Worm (Caenorhabditis elegans) whole organism, late embryonic: Measurements from ENCODE around the gene F33G12.3.

Experiments
- C38D4.7 ChIP-seq: fragments of 200-800 bp; sonication (Bioruptor generic); optimal IDR thresholded peaks from 2 replicates; lab custom pipeline; 2018; ENCODE audit warnings: mild to moderate bottlenecking, missing genetic modification characterization, moderate library complexity, missing compliant biosample characterization
- K02D7.2 ChIP-seq: sonication (generic microtip); optimal IDR thresholded peaks from 2 replicates; lab custom pipeline; 2017; ENCODE audit warnings: mild to moderate bottlenecking, missing genetic modification characterization, missing compliant biosample characterization
- K09A11.1 ChIP-seq: sonication (generic microtip); optimal IDR thresholded peaks from 2 replicates; lab custom pipeline; 2017; ENCODE audit warnings: antibody characterized with exemption, mild to moderate bottlenecking, missing genetic modification characterization, missing compliant biosample characterization; ENCODE audit not compliant: insufficient read depth
- T23F11.4 ChIP-seq: fragments of 200-800 bp; sonication (Bioruptor generic); optimal IDR thresholded peaks from 2 replicates; lab custom pipeline; 2018; ENCODE audit warnings: mild to moderate bottlenecking, missing genetic modification characterization, missing compliant biosample characterization
- Y22D7AL.16 ChIP-seq: sonication (generic microtip); optimal IDR thresholded peaks from 2 replicates; lab custom pipeline; 2016; ENCODE audit warnings: missing genetic modification characterization, missing compliant biosample characterization
- ahr-1 ChIP-seq: sonication (generic microtip); optimal IDR thresholded peaks from 2 replicates; lab custom pipeline; 2016; ENCODE audit warnings: missing genetic modification characterization, missing compliant biosample characterization
- ceh-14 ChIP-seq: sonication (generic microtip); optimal IDR thresholded peaks from 2 replicates; lab custom pipeline; 2016; ENCODE audit warnings: missing genotype, missing genetic modification characterization, missing compliant biosample characterization
- ceh-18 ChIP-seq: sonication (generic microtip); optimal IDR thresholded peaks from 2 replicates; lab custom pipeline; 2016; ENCODE audit warnings: missing genetic modification characterization, missing compliant biosample characterization
- ceh-22 ChIP-seq: sonication (generic microtip); optimal IDR thresholded peaks from 2 replicates; lab custom pipeline; 2017; ENCODE audit warnings: missing biosample characterization, missing genetic modification characterization
- ceh-24 ChIP-seq: sonication (generic microtip); optimal IDR thresholded peaks from 2 replicates; lab custom pipeline; 2016; ENCODE audit warnings: mild to moderate bottlenecking, missing genetic modification characterization, missing compliant biosample characterization
- ceh-34 ChIP-seq: sonication (generic microtip); optimal IDR thresholded peaks from 2 replicates; lab custom pipeline; 2016; ENCODE audit warnings: mild to moderate bottlenecking, missing genetic modification characterization, missing compliant biosample characterization
- ceh-45 ChIP-seq: fragments of 200-800 bp; sonication (Bioruptor generic); IDR thresholded peaks from 2 replicates; pipeline ENCODE4 v1.3.6; 2022; ENCODE audit warnings: missing genetic modification reagents, missing genetic modification characterization, missing compliant biosample characterization
- ceh-48 ChIP-seq: sonication (generic microtip); optimal IDR thresholded peaks from 2 replicates; lab custom pipeline; 2016; ENCODE audit warnings: missing genetic modification characterization, inconsistent platforms, missing compliant biosample characterization
- ceh-6 ChIP-seq: fragments of 200-800 bp; sonication (Bioruptor generic); optimal IDR thresholded peaks from 2 replicates; lab custom pipeline; 2018; ENCODE audit warnings: mild to moderate bottlenecking, missing genetic modification characterization, missing compliant biosample characterization
- ceh-9 ChIP-seq: sonication (generic microtip); optimal IDR thresholded peaks from 2 replicates; lab custom pipeline; 2016; ENCODE audit warnings: mild to moderate bottlenecking, missing genetic modification characterization, inconsistent platforms, missing compliant biosample characterization
- che-1 ChIP-seq: sonication (generic microtip); optimal IDR thresholded peaks from 2 replicates; lab custom pipeline; 2016; ENCODE audit warnings: mild to moderate bottlenecking, missing genetic modification characterization, missing compliant biosample characterization
- elt-2 ChIP-seq: sonication (generic microtip); optimal IDR thresholded peaks from 2 replicates; lab custom pipeline; 2016; ENCODE audit warnings: missing genetic modification reagents, missing genetic modification characterization, missing compliant biosample characterization
- elt-4 ChIP-seq: sonication (generic microtip); optimal IDR thresholded peaks from 2 replicates; lab custom pipeline; 2016; ENCODE audit warnings: missing genetic modification characterization, missing compliant biosample characterization
- ets-4 ChIP-seq: sonication (generic microtip); optimal IDR thresholded peaks from 2 replicates; lab custom pipeline; 2016; ENCODE audit warnings: missing genetic modification characterization, missing compliant biosample characterization
- eyg-1 ChIP-seq: sonication (generic microtip); optimal IDR thresholded peaks from 2 replicates; lab custom pipeline; 2016; ENCODE audit warnings: missing genotype, missing genetic modification characterization, missing compliant biosample characterization
- fax-1 ChIP-seq: sonication (generic microtip); optimal IDR thresholded peaks from 2 replicates; lab custom pipeline; 2016; ENCODE audit warnings: missing genotype, missing genetic modification characterization, missing compliant biosample characterization
- fkh-6 ChIP-seq: sonication (generic microtip); optimal IDR thresholded peaks from 2 replicates; lab custom pipeline; 2016; ENCODE audit warnings: missing genetic modification characterization, missing compliant biosample characterization
- gmeb-2 ChIP-seq: sonication (generic microtip); optimal IDR thresholded peaks from 2 replicates; lab custom pipeline; 2016; ENCODE audit warnings: missing genetic modification characterization, inconsistent platforms, missing compliant biosample characterization
- hlh-15 ChIP-seq: sonication (generic microtip); optimal IDR thresholded peaks from 2 replicates; lab custom pipeline; 2016; ENCODE audit warnings: missing genetic modification characterization, missing compliant biosample characterization
- hlh-6 ChIP-seq: sonication (generic microtip); optimal IDR thresholded peaks from 2 replicates; lab custom pipeline; 2016; ENCODE audit warnings: missing genotype, missing genetic modification characterization, missing compliant biosample characterization
- hlh-8 ChIP-seq: sonication (generic microtip); optimal IDR thresholded peaks from 2 replicates; lab custom pipeline; 2016; ENCODE audit warnings: missing genotype, missing genetic modification characterization, missing compliant biosample characterization
- lim-6 ChIP-seq: sonication (generic microtip); optimal IDR thresholded peaks from 2 replicates; lab custom pipeline; 2016; ENCODE audit warnings: missing genetic modification characterization, missing compliant biosample characterization
- nfya-1 ChIP-seq: sonication (generic microtip); optimal IDR thresholded peaks from 2 replicates; lab custom pipeline; 2017; ENCODE audit warnings: missing genetic modification characterization, mild to moderate bottlenecking, missing compliant biosample characterization, antibody characterized with exemption, moderate library complexity
- nhr-11 ChIP-seq: fragments of 150-350 bp; optimal IDR thresholded peaks from 2 replicates; lab custom pipeline; 2014; ENCODE audit warnings: missing biosample characterization, missing genetic modification characterization
- odd-2 ChIP-seq: sonication (generic microtip); optimal IDR thresholded peaks from 2 replicates; lab custom pipeline; 2017; ENCODE audit warnings: antibody characterized with exemption, mild to moderate bottlenecking, missing genetic modification characterization, missing compliant biosample characterization
- pat-9 ChIP-seq: fragments of 200-800 bp; sonication (Bioruptor generic); optimal IDR thresholded peaks from 2 replicates; lab custom pipeline; 2018; ENCODE audit warnings: mild to moderate bottlenecking, missing genetic modification characterization, moderate library complexity, missing compliant biosample characterization
- pax-1 ChIP-seq: fragments of 150-350 bp; optimal IDR thresholded peaks from 2 replicates; lab custom pipeline; 2014; ENCODE audit warnings: missing biosample characterization, missing genetic modification characterization
- pha-2 ChIP-seq: sonication (generic microtip); optimal IDR thresholded peaks from 2 replicates; lab custom pipeline; 2017; ENCODE audit warnings: mild to moderate bottlenecking, missing genetic modification characterization, missing compliant biosample characterization
- pha-4 ChIP-seq: fragments of 150-350 bp; optimal IDR thresholded peaks from 2 replicates; lab custom pipeline; 2018; ENCODE audit warnings: missing biosample characterization, missing genetic modification reagents, missing genetic modification characterization
- pqm-1 ChIP-seq: sonication (generic microtip); optimal IDR thresholded peaks from 2 replicates; lab custom pipeline; 2016; ENCODE audit warnings: missing genetic modification characterization, missing compliant biosample characterization
- pros-1 ChIP-seq: fragments of 150-350 bp; optimal IDR thresholded peaks from 2 replicates; lab custom pipeline; 2014; ENCODE audit warnings: missing biosample characterization, missing genetic modification reagents, missing genetic modification characterization
- ref-2 ChIP-seq: sonication (generic microtip); optimal IDR thresholded peaks from 2 replicates; lab custom pipeline; 2016; ENCODE audit warnings: missing genetic modification characterization, missing compliant biosample characterization
- rnt-1 ChIP-seq: sonication (generic microtip); optimal IDR thresholded peaks from 2 replicates; lab custom pipeline; 2016; ENCODE audit warnings: missing genetic modification characterization, missing compliant biosample characterization
- sdc-2 ChIP-seq: sonication (generic microtip); optimal IDR thresholded peaks from 2 replicates; lab custom pipeline; 2016; ENCODE audit warnings: missing genotype, missing genetic modification characterization, missing compliant biosample characterization
- sox-2 ChIP-seq: fragments of 200-800 bp; sonication (Bioruptor generic); IDR thresholded peaks from 2 replicates; pipeline ENCODE4 v1.3.6; 2022; ENCODE audit warnings: missing genetic modification reagents, missing genetic modification characterization, missing compliant biosample characterization
- sox-4 ChIP-seq: sonication (generic microtip); optimal IDR thresholded peaks from 2 replicates; lab custom pipeline; 2017; ENCODE audit warnings: mild to moderate bottlenecking, missing genetic modification characterization, inconsistent platforms, missing compliant biosample characterization
- syd-9 ChIP-seq: sonication (generic microtip); optimal IDR thresholded peaks from 2 replicates; lab custom pipeline; 2016; ENCODE audit warnings: mild to moderate bottlenecking, missing genetic modification characterization, moderate library complexity, missing compliant biosample characterization
- ttx-3 ChIP-seq: sonication (generic microtip); optimal IDR thresholded peaks from 2 replicates; lab custom pipeline; 2016; ENCODE audit warnings: missing genetic modification reagents, missing genetic modification characterization, missing compliant biosample characterization
- unc-3 ChIP-seq, 2 experiments: fragments of 200-800 bp in 1 of 2; sonication (Bioruptor generic) in 1 of 2; sonication (generic microtip) in 1 of 2; conservative IDR thresholded peaks in 1 of 2; optimal IDR thresholded peaks in 1 of 2; 2 replicates each; pipeline versions ENCODE4 v1.3.6 to Lab custom; 2016 to 2022; ENCODE audit warnings: missing compliant biosample characterization in 2 of 2, missing genetic modification characterization in 2 of 2, missing genetic modification reagents in 1 of 2
- unc-42 ChIP-seq: sonication (generic microtip); optimal IDR thresholded peaks from 2 replicates; lab custom pipeline; 2016; ENCODE audit warnings: missing genotype, missing genetic modification characterization, missing compliant biosample characterization
- unc-55 ChIP-seq: sonication (generic microtip); optimal IDR thresholded peaks from 2 replicates; lab custom pipeline; 2017; ENCODE audit warnings: missing biosample characterization, missing genetic modification reagents, missing genetic modification characterization

F33G12.3 gene

DNA sequence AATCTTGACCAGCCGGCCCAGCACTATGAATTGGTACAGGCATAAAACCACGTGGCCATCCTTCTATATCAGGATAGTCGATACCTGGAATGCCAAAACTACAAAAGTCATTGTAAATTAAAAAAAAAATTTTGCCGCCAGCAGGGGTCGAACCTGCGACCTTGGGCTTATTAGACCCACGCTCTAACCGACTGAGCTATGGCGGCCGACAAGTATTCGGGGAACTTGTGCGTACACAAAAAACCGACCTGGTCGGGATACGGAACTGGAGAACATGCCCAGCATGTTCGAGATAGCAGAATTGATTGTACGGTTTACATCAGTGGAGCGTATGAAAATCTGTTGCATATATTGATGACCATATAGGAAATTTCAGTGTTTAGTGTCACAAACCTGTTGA, 23.5 kb upstream of the F33G12.3 start (continued):
- no peak for TF ChIP-seq pha-2 (tag; lab: Kevin White, UChicago)
- no peak for TF ChIP-seq ceh-9 (tag; lab: Kevin White, UChicago)
- TF ChIP-seq C38D4.7 = no peak
- TF ChIP-seq nfya-1 = no peak
- no peak for TF ChIP-seq odd-2 (tag; lab: Kevin White, UChicago)
- no peak for TF ChIP-seq K02D7.2 (tag; lab: Kevin White, UChicago)
- peak; percentile 3 for TF ChIP-seq fax-1 (tag; lab: Kevin White, UChicago)
- TF ChIP-seq sox-2 (GFP tag; lab: Robert Waterston, UW) = no peak
- TF ChIP-seq pros-1 (tag; lab: Kevin White, UChicago) = no peak
- TF ChIP-seq fkh-6 (tag; lab: Kevin White, UChicago) = no peak
- TF ChIP-seq Y22D7AL.16 (tag; lab: Kevin White, UChicago) = no peak
- TF ChIP-seq sox-4 (tag; lab: Kevin White, UChicago) = peak; percentile 9
- TF ChIP-seq unc-42 (tag; lab: Kevin White, UChicago) = no peak
- TF ChIP-seq che-1 (tag; lab: Kevin White, UChicago) = peak; percentile 46
- no peak for TF ChIP-seq ets-4
- no peak for TF ChIP-seq gmeb-2
- no peak for TF ChIP-seq T23F11.4 (GFP tag; lab: Kevin White, UChicago)
- peak; percentile 33 for TF ChIP-seq hlh-6
- TF ChIP-seq ttx-3 (tag; lab: Kevin White, UChicago) = peak; percentile 12
- no peak for TF ChIP-seq ceh-22 (tag; lab: Kevin White, UChicago)
- TF ChIP-seq pax-1 (tag; lab: Kevin White, UChicago) = no peak
- no peak for TF ChIP-seq unc-55 (GFP tag; lab: Kevin White, UChicago)

DNA sequence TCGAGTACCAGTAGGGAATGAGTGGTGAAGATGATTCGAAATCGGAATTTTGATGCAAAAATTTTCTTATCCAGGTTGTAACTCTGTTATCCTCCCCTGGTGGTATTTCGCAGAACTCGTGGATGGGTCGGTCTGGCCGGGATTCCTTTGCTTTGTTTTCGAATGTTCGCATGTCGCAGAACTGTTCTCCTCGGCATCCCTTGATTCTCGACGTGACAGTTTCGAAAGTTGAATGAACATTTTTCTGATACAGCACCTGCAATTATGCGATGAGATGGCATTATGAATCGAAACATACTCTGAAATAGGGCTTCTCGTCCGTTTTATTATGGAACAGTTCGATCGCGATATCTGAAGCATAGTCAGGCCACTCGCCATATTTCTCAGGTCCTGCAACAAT, 22.4 kb upstream of the F33G12.3 start:
- TF ChIP-seq ref-2 (tag; lab: Kevin White, UChicago) (no peak), K02D7.2 (tag; lab: Kevin White, UChicago) (no peak), hlh-6 (no peak), pros-1 (tag; lab: Kevin White, UChicago) (no peak)

DNA sequence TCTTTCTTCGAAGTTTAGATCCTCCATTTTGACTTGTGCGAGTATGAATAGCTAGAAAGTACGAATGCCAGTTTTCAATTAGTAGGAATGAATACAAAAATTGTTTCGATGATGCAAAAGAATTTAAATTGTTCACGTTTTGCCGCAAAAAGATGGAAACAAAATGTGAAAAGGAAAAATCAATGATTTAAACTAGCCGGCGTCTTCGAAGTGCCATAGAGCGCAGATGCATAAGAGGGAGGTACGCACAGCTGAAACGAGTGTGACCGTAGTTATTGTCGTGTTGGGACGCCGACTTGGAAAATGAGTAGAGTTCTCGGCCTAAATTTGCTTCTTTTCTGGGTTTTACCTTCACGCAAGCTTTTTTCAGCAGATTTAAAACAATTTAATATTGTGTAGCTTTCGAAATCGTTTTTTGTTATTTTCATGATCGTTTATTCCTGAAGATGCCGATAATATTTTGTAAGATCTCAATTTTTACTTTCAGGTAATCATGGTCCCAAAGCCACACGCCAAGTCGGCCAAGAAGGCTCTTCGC, 21.4 kb upstream of the F33G12.3 start, which contains the start of the genes ify-1 and rpl-22:
TSS of gene ify-1 (minus strand) at position 51 of the 538 bp plus-strand sequence.
TSS of gene rpl-22 (plus strand) at position 488 of the 538 bp plus-strand sequence.
- TF ChIP-seq hlh-8 (tag; lab: Kevin White, UChicago) = peak; percentile 31
- no peak for TF ChIP-seq pat-9 (tag; lab: Kevin White, UChicago)
- no peak for TF ChIP-seq ceh-45 (GFP tag; lab: Robert Waterston, UW)
- TF ChIP-seq syd-9 = no peak
- no peak for TF ChIP-seq hlh-6
- TF ChIP-seq ceh-34 = peak; percentile 51
- TF ChIP-seq K09A11.1 (tag; lab: Kevin White, UChicago) = peak; percentile 4
- TF ChIP-seq elt-2 (tag; lab: Kevin White, UChicago) = peak; percentile 99
- TF ChIP-seq ceh-14 = no peak
- TF ChIP-seq pax-1 (tag; lab: Kevin White, UChicago) = peak; percentile 68
- TF ChIP-seq elt-4 = no peak
- no peak for TF ChIP-seq fkh-6 (tag; lab: Kevin White, UChicago)
- peak; percentile 73 for TF ChIP-seq rnt-1
- TF ChIP-seq unc-3 (GFP tag; conservative IDR thresholded peaks at IDR 0.05; lab: Robert Waterston, UW) = no peak
- TF ChIP-seq unc-3 (tag; optimal IDR thresholded peaks at IDR 0.05; lab: Kevin White, UChicago) = no peak
- TF ChIP-seq lim-6 = no peak
- peak; percentile 36 for TF ChIP-seq pqm-1 (tag; lab: Kevin White, UChicago)
- TF ChIP-seq ceh-48 (tag; lab: Kevin White, UChicago) = peak; percentile 97
- TF ChIP-seq sox-2 (GFP tag; lab: Robert Waterston, UW) = no peak
- no peak for TF ChIP-seq K02D7.2 (tag; lab: Kevin White, UChicago)
- peak; percentile 73 for TF ChIP-seq pros-1 (tag; lab: Kevin White, UChicago)
- TF ChIP-seq ceh-6 (GFP tag; lab: Kevin White, UChicago) = no peak
- no peak for TF ChIP-seq ahr-1 (tag; lab: Kevin White, UChicago)
- no peak for TF ChIP-seq nhr-11 (tag; lab: Kevin White, UChicago)
- peak; percentile 71 for TF ChIP-seq unc-55 (GFP tag; lab: Kevin White, UChicago)
- TF ChIP-seq C38D4.7 = no peak
- TF ChIP-seq pha-4 (tag; lab: Kevin White, UChicago) = no peak
- TF ChIP-seq ceh-24 (tag; lab: Kevin White, UChicago) = no peak
- peak; percentile 82 for TF ChIP-seq unc-42 (tag; lab: Kevin White, UChicago)
- no peak for TF ChIP-seq gmeb-2
- TF ChIP-seq ceh-18 (tag; lab: Kevin White, UChicago) = peak; percentile 86
- TF ChIP-seq eyg-1 (tag; lab: Kevin White, UChicago) = no peak
- peak; percentile 35 for TF ChIP-seq sox-4 (tag; lab: Kevin White, UChicago)
- TF ChIP-seq ceh-22 (tag; lab: Kevin White, UChicago) = no peak
- peak; percentile 34 for TF ChIP-seq sdc-2
- TF ChIP-seq hlh-15 (tag; lab: Kevin White, UChicago) = no peak
